Worm (Caenorhabditis elegans) whole organism, L2 larva: ENCODE results near the gene Y54G2A.36.

ENCODE experiments used
- C34F6.9 ChIP-seq: fragments of 150-350 bp; optimal IDR thresholded peaks from 2 replicates; lab custom pipeline; 2014; ENCODE audit warnings: missing biosample characterization, missing genetic modification characterization
- F13H6.1 ChIP-seq: sonication (generic microtip); optimal IDR thresholded peaks from 2 replicates; lab custom pipeline; 2016; ENCODE audit warnings: missing genetic modification characterization, missing compliant biosample characterization
- R02D3.7 ChIP-seq: fragments of 150-350 bp; optimal IDR thresholded peaks from 2 replicates; lab custom pipeline; 2014; ENCODE audit warnings: missing biosample characterization, missing genetic modification characterization
- Y55F3AM.14 ChIP-seq: fragments of 200-800 bp; sonication (Bioruptor generic); optimal IDR thresholded peaks from 2 replicates; lab custom pipeline; 2018; ENCODE audit warnings: mild to moderate bottlenecking, missing genetic modification characterization, missing compliant biosample characterization
- aly-2 ChIP-seq: fragments of 150-350 bp; optimal IDR thresholded peaks from 2 replicates; lab custom pipeline; 2014; ENCODE audit warnings: missing biosample characterization, missing genetic modification characterization
- ama-1 ChIP-seq: fragments of 150-350 bp; optimal IDR thresholded peaks from 2 replicates; lab custom pipeline; 2018; ENCODE audit warnings: inconsistent platforms
- blmp-1 ChIP-seq: sonication (generic microtip); optimal IDR thresholded peaks from 2 replicates; lab custom pipeline; 2017; ENCODE audit warnings: missing genetic modification characterization, mild to moderate bottlenecking, missing compliant biosample characterization, antibody characterized with exemption, moderate library complexity; ENCODE audit not compliant: insufficient read depth
- ceh-82 ChIP-seq: fragments of 150-350 bp; optimal IDR thresholded peaks from 2 replicates; lab custom pipeline; 2014; ENCODE audit warnings: missing biosample characterization, missing genetic modification characterization
- crh-2 ChIP-seq: sonication (generic microtip); optimal IDR thresholded peaks from 2 replicates; lab custom pipeline; 2017; ENCODE audit warnings: missing biosample characterization, missing genetic modification characterization
- egl-27 ChIP-seq: sonication (generic microtip); optimal IDR thresholded peaks from 3 replicates; lab custom pipeline; 2017; ENCODE audit warnings: missing biosample characterization, missing genetic modification reagents, missing genetic modification characterization
- fos-1 ChIP-seq: fragments of 150-350 bp; optimal IDR thresholded peaks from 2 replicates; lab custom pipeline; 2014; ENCODE audit warnings: missing biosample characterization, missing genetic modification characterization
- gmeb-1 ChIP-seq: fragments of 150-350 bp; optimal IDR thresholded peaks from 2 replicates; lab custom pipeline; 2014; ENCODE audit warnings: missing biosample characterization, missing genetic modification characterization
- lin-11 ChIP-seq: fragments of 150-350 bp; sonication (generic microtip); optimal IDR thresholded peaks from 2 replicates; lab custom pipeline; 2014; ENCODE audit warnings: missing biosample characterization, missing genetic modification characterization, inconsistent platforms, mixed read lengths
- lin-39 ChIP-seq: fragments of 150-350 bp; optimal IDR thresholded peaks from 2 replicates; lab custom pipeline; 2014; ENCODE audit warnings: missing biosample characterization, missing genetic modification reagents, missing genetic modification characterization
- lsy-2 ChIP-seq, 2 experiments: fragments of 150-350 bp in 1 of 2; sonication (generic microtip) in 1 of 2; optimal IDR thresholded peaks; 2 replicates each; lab custom pipeline; 2014 to 2017; ENCODE audit warnings: missing biosample characterization in 2 of 2, missing genetic modification characterization in 2 of 2
- mab-5 ChIP-seq: fragments of 150-350 bp; optimal IDR thresholded peaks from 2 replicates; lab custom pipeline; 2014; ENCODE audit warnings: missing biosample characterization, missing genetic modification characterization
- mdl-1 ChIP-seq, 2 experiments: fragments of 150-350 bp in 1 of 2; sonication (generic microtip) in 1 of 2; optimal IDR thresholded peaks; 2 replicates each; lab custom pipeline; 2017; ENCODE audit warnings: missing biosample characterization in 2 of 2, missing genetic modification characterization in 2 of 2
- nhr-11 ChIP-seq: fragments of 150-350 bp; optimal IDR thresholded peaks from 2 replicates; lab custom pipeline; 2014; ENCODE audit warnings: missing biosample characterization, missing genetic modification characterization
- nhr-21 ChIP-seq: fragments of 150-350 bp; optimal IDR thresholded peaks from 2 replicates; lab custom pipeline; 2014; ENCODE audit warnings: missing biosample characterization, missing genetic modification characterization
- nhr-25 ChIP-seq: fragments of 150-350 bp; sonication (generic microtip); optimal IDR thresholded peaks from 3 replicates; lab custom pipeline; 2014; ENCODE audit warnings: missing biosample characterization, missing genetic modification characterization
- nhr-6 ChIP-seq: fragments of 150-350 bp; optimal IDR thresholded peaks from 2 replicates; lab custom pipeline; 2014; ENCODE audit warnings: missing biosample characterization, missing genetic modification characterization
- nhr-77 ChIP-seq: fragments of 150-350 bp; optimal IDR thresholded peaks from 2 replicates; lab custom pipeline; 2014; ENCODE audit warnings: missing biosample characterization, missing genetic modification characterization
- peb-1 ChIP-seq: fragments of 150-350 bp; optimal IDR thresholded peaks from 2 replicates; lab custom pipeline; 2014; ENCODE audit warnings: missing biosample characterization, missing genetic modification characterization
- sem-4 ChIP-seq: fragments of 150-350 bp; optimal IDR thresholded peaks from 2 replicates; lab custom pipeline; 2014; ENCODE audit warnings: missing biosample characterization, missing genetic modification reagents, missing genetic modification characterization
- skn-1 ChIP-seq: sonication (generic microtip); optimal IDR thresholded peaks from 2 replicates; lab custom pipeline; 2017; ENCODE audit warnings: missing biosample characterization, missing genetic modification characterization
- sma-3 ChIP-seq: sonication (generic microtip); optimal IDR thresholded peaks from 2 replicates; lab custom pipeline; 2016; ENCODE audit warnings: missing genetic modification reagents, missing genetic modification characterization, missing compliant biosample characterization
- sma-9 ChIP-seq, 2 experiments: fragments of 150-350 bp in 1 of 2; sonication (generic microtip) in 1 of 2; optimal IDR thresholded peaks; 2 replicates each; lab custom pipeline; 2014 to 2016; ENCODE audit warnings: missing genetic modification characterization in 2 of 2, mild to moderate bottlenecking in 1 of 2, missing biosample characterization in 1 of 2, missing compliant biosample characterization in 1 of 2, missing genetic modification reagents in 1 of 2, moderate library complexity in 1 of 2
- snpc-4 ChIP-seq: fragments of 150-350 bp; optimal IDR thresholded peaks from 2 replicates; lab custom pipeline; 2014; ENCODE audit warnings: missing biosample characterization, missing genetic modification characterization
- unc-55 ChIP-seq: fragments of 150-350 bp; sonication (generic microtip); optimal IDR thresholded peaks from 3 replicates; lab custom pipeline; 2014; ENCODE audit warnings: missing biosample characterization, missing genetic modification reagents, missing genetic modification characterization
- ztf-1 ChIP-seq: fragments of 200-800 bp; sonication (Bioruptor generic); conservative IDR thresholded peaks from 2 replicates; pipeline ENCODE4 v1.3.6; 2022; ENCODE audit warnings: missing genetic modification characterization, missing compliant biosample characterization
- ztf-11 ChIP-seq: sonication (generic microtip); optimal IDR thresholded peaks from 2 replicates; lab custom pipeline; 2017; ENCODE audit warnings: missing biosample characterization, missing genetic modification characterization

Gene Y54G2A.36

DNA sequence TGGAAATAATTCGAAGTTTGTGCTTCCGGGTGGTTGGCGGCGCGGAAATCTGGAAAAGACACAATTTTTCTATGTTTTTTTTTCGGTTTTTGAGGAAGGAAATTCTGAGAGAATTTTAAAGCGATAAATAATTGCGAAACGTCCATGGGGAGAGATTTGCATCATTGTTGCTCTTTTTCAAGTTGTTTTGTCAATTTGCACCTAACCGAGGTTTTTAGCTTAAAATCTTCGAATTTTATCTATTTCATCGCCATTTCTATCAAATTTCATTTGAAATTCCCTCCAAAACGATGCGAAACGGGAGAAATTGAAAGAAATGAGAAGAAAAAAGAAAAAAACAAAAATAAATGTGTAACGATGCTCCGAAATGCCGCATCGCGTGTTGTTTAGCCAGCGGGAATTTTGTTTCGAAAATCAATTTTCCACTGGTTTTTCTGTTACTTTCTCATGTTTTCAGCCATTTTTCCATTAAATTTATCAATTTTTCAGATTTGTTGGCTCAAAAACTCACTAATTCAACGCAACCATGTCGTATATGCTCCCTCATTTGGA is 7.0 kb upstream of the Y54G2A.36 start, which contains the start of the genes nprt-1 and dib-1 (continued):
- no peak for TF ChIP-seq snpc-4
- TF ChIP-seq nhr-6 (tag; lab: Kevin White, UChicago) = peak; percentile 12
- TF ChIP-seq ztf-11 (tag; lab: Kevin White, UChicago) = no peak
- no peak for TF ChIP-seq sma-3
- TF ChIP-seq ama-1 (lab: Kevin White, UChicago) = no peak
- peak; percentile 21 for TF ChIP-seq sma-9 (GFP tag; optimal IDR thresholded peaks at IDR 0.05; lab: Kevin White, UChicago)
- no peak for TF ChIP-seq sma-9 (tag; optimal IDR thresholded peaks at IDR 0.05; lab: Kevin White, UChicago)
- TF ChIP-seq lin-39 (tag; lab: Kevin White, UChicago) = no peak
- no peak for TF ChIP-seq mab-5 (tag; lab: Kevin White, UChicago)
- peak; percentile 86 for TF ChIP-seq gmeb-1 (tag; lab: Kevin White, UChicago)

DNA sequence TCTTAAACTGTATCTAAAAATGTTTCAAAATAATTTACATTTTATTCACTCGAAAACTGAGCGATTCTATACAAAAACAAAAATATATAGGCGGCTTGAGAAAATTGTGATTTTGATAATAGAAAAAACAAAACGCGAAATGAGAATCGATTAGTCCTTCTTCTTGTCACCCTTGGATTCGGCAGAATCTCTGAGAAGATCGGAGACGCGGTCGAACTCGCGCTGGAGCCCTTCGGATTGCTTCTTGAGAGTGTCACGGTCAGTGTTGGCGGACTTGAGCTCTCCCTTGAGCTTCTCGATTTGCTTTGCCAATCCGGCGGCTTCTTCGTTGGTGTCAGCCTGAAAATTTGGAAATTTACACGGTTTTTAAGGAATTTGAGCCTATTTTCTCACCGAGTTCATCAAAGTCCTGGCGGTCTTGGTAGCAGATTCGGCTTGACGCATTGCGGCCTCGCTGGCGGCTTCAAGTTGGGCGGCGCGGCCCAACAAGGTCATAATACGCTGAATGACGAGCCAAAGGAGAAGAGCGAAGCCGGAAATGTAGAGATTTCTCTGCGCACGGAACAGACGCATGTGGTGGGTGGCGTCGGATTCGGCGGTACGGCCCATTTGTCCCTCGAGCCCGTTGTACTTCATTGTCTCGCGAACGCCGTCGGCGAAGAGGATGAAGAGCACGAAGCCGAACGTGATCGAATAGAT is 5.8 kb upstream of the Y54G2A.36 start:
- TF ChIP-seq lin-11 (tag; lab: Kevin White, UChicago) (no peak), nhr-11 (tag; lab: Kevin White, UChicago) (no peak), Y55F3AM.14 (GFP tag; lab: Kevin White, UChicago) (no peak), nhr-6 (tag; lab: Kevin White, UChicago) (no peak), C34F6.9 (no peak), unc-55 (GFP tag; lab: Kevin White, UChicago) (no peak), mdl-1 (tag; optimal IDR thresholded peaks at IDR 0.05; lab: Kevin White, UChicago) (no peak), ztf-1 (no peak), lsy-2 (tag; optimal IDR thresholded peaks at IDR 0.05; lab: Kevin White, UChicago) (no peak), F13H6.1 (tag; lab: Kevin White, UChicago) (no peak), fos-1 (tag; lab: Kevin White, UChicago) (no peak), R02D3.7 (tag; lab: Kevin White, UChicago) (no peak), crh-2 (no peak)

DNA sequence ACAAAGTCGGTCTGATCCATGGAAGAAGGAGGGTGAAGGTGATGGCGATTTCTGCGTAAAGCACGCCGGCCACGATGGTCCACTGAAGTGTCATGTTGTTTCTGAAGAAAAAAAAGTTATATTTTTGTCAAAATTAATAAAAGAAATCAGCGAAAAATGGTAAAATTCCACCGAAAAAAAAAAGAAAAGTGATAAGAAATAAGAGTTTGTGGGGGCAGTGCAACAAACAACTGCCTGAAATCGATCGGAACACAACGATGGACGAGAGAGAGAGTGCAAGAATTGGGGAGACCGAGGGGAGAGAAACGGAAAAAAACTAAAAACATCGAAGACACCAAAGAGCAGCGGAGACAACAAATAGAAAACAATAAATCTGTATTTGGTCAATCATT is 5.1 kb upstream of the Y54G2A.36 start, which contains the start of gene Y54G2A.18:
Gene Y54G2A.18, minus strand, starts transcription at position 101 of the 392 bp plus-strand sequence.
- TF ChIP-seq nhr-25 (tag; lab: Kevin White, UChicago) = no peak
- TF ChIP-seq ztf-11 (tag; lab: Kevin White, UChicago) = no peak
- TF ChIP-seq C34F6.9 = peak; percentile 15

DNA sequence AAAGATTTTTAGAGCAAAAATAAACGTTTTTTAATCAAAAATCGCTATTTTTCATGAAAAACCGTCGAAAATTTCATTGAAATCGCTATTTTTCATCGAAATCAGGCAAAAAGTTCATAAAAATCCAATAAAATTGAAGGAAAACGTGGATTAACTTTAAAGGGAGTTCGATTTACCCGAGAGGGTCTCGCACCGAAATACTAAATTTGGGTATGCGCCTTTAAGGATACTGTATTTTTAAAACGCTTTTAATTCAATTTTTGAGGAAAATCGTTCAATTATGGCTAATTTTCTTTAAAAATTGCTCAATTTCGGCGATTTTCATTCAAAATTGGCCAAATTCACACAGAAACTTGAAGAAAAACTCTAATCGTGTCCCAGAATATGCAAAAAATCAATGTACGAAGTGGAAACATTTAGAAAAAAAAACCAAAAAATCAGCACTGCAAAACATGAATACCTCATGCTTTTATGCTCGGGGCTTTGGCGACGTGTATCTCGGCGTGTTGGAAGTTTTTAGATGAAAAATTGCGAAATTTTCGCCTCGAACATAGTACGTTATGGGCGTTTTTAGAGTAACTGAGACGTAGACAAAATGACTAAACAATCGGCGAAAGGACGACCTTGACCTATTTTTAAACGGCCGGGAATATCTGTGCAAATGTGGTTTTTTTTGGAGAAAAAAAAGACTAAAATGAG is 4.6 kb upstream of the Y54G2A.36 start:
- TF ChIP-seq skn-1 (tag; lab: Kevin White, UChicago) (no peak), sem-4 (tag; lab: Kevin White, UChicago) (no peak), Y55F3AM.14 (GFP tag; lab: Kevin White, UChicago) (no peak), blmp-1 (tag; lab: Kevin White, UChicago) (no peak), lin-11 (tag; lab: Kevin White, UChicago) (no peak), egl-27 (no peak), peb-1 (tag; lab: Kevin White, UChicago) (no peak), aly-2 (tag; lab: Kevin White, UChicago) (no peak), nhr-77 (tag; lab: Kevin White, UChicago) (no peak), ceh-82 (tag; lab: Kevin White, UChicago) (no peak), sma-9 (GFP tag; optimal IDR thresholded peaks at IDR 0.05; lab: Kevin White, UChicago) (no peak), sma-9 (tag; optimal IDR thresholded peaks at IDR 0.05; lab: Kevin White, UChicago) (no peak), nhr-21 (no peak)

DNA sequence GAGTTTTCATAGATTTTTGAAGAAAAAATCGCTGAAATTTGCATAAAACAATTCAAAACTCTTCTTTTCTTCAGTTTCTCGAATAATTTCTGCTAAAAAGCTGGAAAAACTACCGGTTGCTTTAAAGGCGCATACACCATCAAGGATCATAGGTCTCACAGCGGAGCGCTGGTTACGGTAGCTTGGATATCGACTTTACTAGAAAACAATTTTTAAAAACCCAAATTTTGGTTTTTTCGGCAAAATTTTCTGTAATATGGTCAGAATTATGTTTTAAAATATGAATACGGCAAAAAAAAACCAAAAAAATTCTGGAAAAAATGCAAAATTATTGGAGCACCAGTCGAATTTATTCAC is 4.0 kb upstream of the Y54G2A.36 start:
- no peak for TF ChIP-seq mab-5 (tag; lab: Kevin White, UChicago)
- TF ChIP-seq nhr-6 (tag; lab: Kevin White, UChicago) = no peak
- TF ChIP-seq blmp-1 (tag; lab: Kevin White, UChicago) = no peak
